Worm (Caenorhabditis elegans) whole organism, L2 larva: Measurements from ENCODE around the gene ZK105.3.
"Not testable (repeated sequence)": the region's sequence is repeated elsewhere in the genome, so short reads cannot be mapped to it uniquely, and the experiment has no call there.

ENCODE experiments used
- R02D3.7 ChIP-seq: fragments of 150-350 bp; optimal IDR thresholded peaks from 2 replicates; lab custom pipeline; 2014; ENCODE audit warnings: missing biosample characterization, missing genetic modification characterization
- ZK546.5 ChIP-seq: sonication (generic microtip); optimal IDR thresholded peaks from 2 replicates; lab custom pipeline; 2017; ENCODE audit warnings: missing biosample characterization, missing genetic modification characterization
- ama-1 ChIP-seq: fragments of 150-350 bp; optimal IDR thresholded peaks from 2 replicates; lab custom pipeline; 2018; ENCODE audit warnings: inconsistent platforms
- blmp-1 ChIP-seq: sonication (generic microtip); optimal IDR thresholded peaks from 2 replicates; lab custom pipeline; 2017; ENCODE audit warnings: missing genetic modification characterization, mild to moderate bottlenecking, missing compliant biosample characterization, antibody characterized with exemption, moderate library complexity; ENCODE audit not compliant: insufficient read depth
- ceh-82 ChIP-seq: fragments of 150-350 bp; optimal IDR thresholded peaks from 2 replicates; lab custom pipeline; 2014; ENCODE audit warnings: missing biosample characterization, missing genetic modification characterization
- crh-2 ChIP-seq: sonication (generic microtip); optimal IDR thresholded peaks from 2 replicates; lab custom pipeline; 2017; ENCODE audit warnings: missing biosample characterization, missing genetic modification characterization
- elt-1 ChIP-seq: fragments of 150-350 bp; optimal IDR thresholded peaks from 2 replicates; lab custom pipeline; 2014; ENCODE audit warnings: missing biosample characterization, missing genetic modification characterization
- elt-3 ChIP-seq: sonication (generic microtip); optimal IDR thresholded peaks from 2 replicates; lab custom pipeline; 2017; ENCODE audit warnings: missing biosample characterization, missing genetic modification characterization
- fos-1 ChIP-seq: fragments of 150-350 bp; optimal IDR thresholded peaks from 2 replicates; lab custom pipeline; 2014; ENCODE audit warnings: missing biosample characterization, missing genetic modification characterization
- lin-13 ChIP-seq: fragments of 150-350 bp; optimal IDR thresholded peaks from 2 replicates; lab custom pipeline; 2014; ENCODE audit warnings: missing biosample characterization, missing genetic modification reagents, missing genetic modification characterization
- lsy-2 ChIP-seq, 2 experiments: fragments of 150-350 bp in 1 of 2; sonication (generic microtip) in 1 of 2; optimal IDR thresholded peaks; 2 replicates each; lab custom pipeline; 2014 to 2017; ENCODE audit warnings: missing biosample characterization in 2 of 2, missing genetic modification characterization in 2 of 2
- mbf-1 ChIP-seq: sonication (generic microtip); optimal IDR thresholded peaks from 2 replicates; lab custom pipeline; 2017; ENCODE audit warnings: missing biosample characterization, missing genetic modification characterization
- mdl-1 ChIP-seq, 2 experiments: fragments of 150-350 bp in 1 of 2; sonication (generic microtip) in 1 of 2; optimal IDR thresholded peaks; 2 replicates each; lab custom pipeline; 2017; ENCODE audit warnings: missing biosample characterization in 2 of 2, missing genetic modification characterization in 2 of 2
- nhr-10 ChIP-seq: sonication (generic microtip); optimal IDR thresholded peaks from 2 replicates; lab custom pipeline; 2017; ENCODE audit warnings: missing biosample characterization, missing genetic modification characterization
- nhr-12 ChIP-seq: fragments of 150-350 bp; optimal IDR thresholded peaks from 2 replicates; lab custom pipeline; 2014; ENCODE audit warnings: missing biosample characterization, missing genetic modification characterization
- nhr-129 ChIP-seq: fragments of 150-350 bp; optimal IDR thresholded peaks from 2 replicates; lab custom pipeline; 2014; ENCODE audit warnings: missing biosample characterization, missing genetic modification characterization
- nhr-21 ChIP-seq: fragments of 150-350 bp; optimal IDR thresholded peaks from 2 replicates; lab custom pipeline; 2014; ENCODE audit warnings: missing biosample characterization, missing genetic modification characterization
- nhr-23 ChIP-seq: fragments of 150-350 bp; optimal IDR thresholded peaks from 2 replicates; lab custom pipeline; 2014; ENCODE audit warnings: missing biosample characterization, missing genetic modification reagents, missing genetic modification characterization
- nhr-237 ChIP-seq: fragments of 150-350 bp; optimal IDR thresholded peaks from 2 replicates; lab custom pipeline; 2014; ENCODE audit warnings: missing biosample characterization, missing genetic modification characterization
- nhr-25 ChIP-seq: fragments of 150-350 bp; sonication (generic microtip); optimal IDR thresholded peaks from 3 replicates; lab custom pipeline; 2014; ENCODE audit warnings: missing biosample characterization, missing genetic modification characterization
- nhr-6 ChIP-seq: fragments of 150-350 bp; optimal IDR thresholded peaks from 2 replicates; lab custom pipeline; 2014; ENCODE audit warnings: missing biosample characterization, missing genetic modification characterization
- nhr-77 ChIP-seq: fragments of 150-350 bp; optimal IDR thresholded peaks from 2 replicates; lab custom pipeline; 2014; ENCODE audit warnings: missing biosample characterization, missing genetic modification characterization
- peb-1 ChIP-seq: fragments of 150-350 bp; optimal IDR thresholded peaks from 2 replicates; lab custom pipeline; 2014; ENCODE audit warnings: missing biosample characterization, missing genetic modification characterization
- sem-4 ChIP-seq: fragments of 150-350 bp; optimal IDR thresholded peaks from 2 replicates; lab custom pipeline; 2014; ENCODE audit warnings: missing biosample characterization, missing genetic modification reagents, missing genetic modification characterization
- skn-1 ChIP-seq: sonication (generic microtip); optimal IDR thresholded peaks from 2 replicates; lab custom pipeline; 2017; ENCODE audit warnings: missing biosample characterization, missing genetic modification characterization
- sma-3 ChIP-seq: sonication (generic microtip); optimal IDR thresholded peaks from 2 replicates; lab custom pipeline; 2016; ENCODE audit warnings: missing genetic modification reagents, missing genetic modification characterization, missing compliant biosample characterization
- sma-9 ChIP-seq, 2 experiments: fragments of 150-350 bp in 1 of 2; sonication (generic microtip) in 1 of 2; optimal IDR thresholded peaks; 2 replicates each; lab custom pipeline; 2014 to 2016; ENCODE audit warnings: missing genetic modification characterization in 2 of 2, mild to moderate bottlenecking in 1 of 2, missing biosample characterization in 1 of 2, missing compliant biosample characterization in 1 of 2, missing genetic modification reagents in 1 of 2, moderate library complexity in 1 of 2
- unc-55 ChIP-seq: fragments of 150-350 bp; sonication (generic microtip); optimal IDR thresholded peaks from 3 replicates; lab custom pipeline; 2014; ENCODE audit warnings: missing biosample characterization, missing genetic modification reagents, missing genetic modification characterization
- unc-62 ChIP-seq: fragments of 150-350 bp; optimal IDR thresholded peaks from 2 replicates; lab custom pipeline; 2014; ENCODE audit warnings: missing biosample characterization, missing genetic modification reagents, missing genetic modification characterization
- zag-1 ChIP-seq: fragments of 150-350 bp; optimal IDR thresholded peaks from 2 replicates; lab custom pipeline; 2014; ENCODE audit warnings: missing biosample characterization, missing genetic modification characterization
- ztf-1 ChIP-seq: fragments of 200-800 bp; sonication (Bioruptor generic); conservative IDR thresholded peaks from 2 replicates; pipeline ENCODE4 v1.3.6; 2022; ENCODE audit warnings: missing genetic modification characterization, missing compliant biosample characterization

Gene ZK105.3

DNA sequence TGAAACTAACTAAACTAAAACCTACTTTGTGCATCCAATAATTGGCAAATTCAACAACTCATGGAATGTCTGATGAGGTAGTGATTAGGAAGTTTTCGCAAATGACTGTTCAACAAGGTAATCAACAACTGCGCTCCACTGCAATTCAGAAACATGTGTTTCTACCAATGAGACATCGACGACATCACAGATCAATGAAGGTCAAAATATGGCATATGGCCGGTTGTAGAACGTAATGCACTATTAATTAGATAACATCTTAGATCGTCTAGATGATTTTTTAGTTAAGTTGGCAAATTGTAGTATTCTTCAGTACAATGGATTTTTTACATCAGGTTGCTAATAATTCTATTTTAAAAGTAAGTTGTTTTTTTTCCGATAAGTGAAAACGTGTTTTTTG, 10.8 kb upstream of the ZK105.3 start, which contains the start of the genes nhr-94 and nhr-152:
TSS of gene nhr-94 (minus strand) at position 147 of the 400 bp plus-strand sequence.
TSS of gene nhr-152 (plus strand) at position 162 of the 400 bp plus-strand sequence.
- TF ChIP-seq blmp-1 (no peak), fos-1 (tag; lab: Kevin White, UChicago) (peak; percentile 6), elt-1 (tag; lab: Kevin White, UChicago) (peak; percentile 11), nhr-25 (tag; lab: Kevin White, UChicago) (peak; percentile 77), ZK546.5 (tag; lab: Kevin White, UChicago) (no peak), sma-9 (GFP tag; optimal IDR thresholded peaks at IDR 0.05; lab: Kevin White, UChicago) (peak; percentile 82), sma-9 (tag; optimal IDR thresholded peaks at IDR 0.05; lab: Kevin White, UChicago) (no peak)

DNA sequence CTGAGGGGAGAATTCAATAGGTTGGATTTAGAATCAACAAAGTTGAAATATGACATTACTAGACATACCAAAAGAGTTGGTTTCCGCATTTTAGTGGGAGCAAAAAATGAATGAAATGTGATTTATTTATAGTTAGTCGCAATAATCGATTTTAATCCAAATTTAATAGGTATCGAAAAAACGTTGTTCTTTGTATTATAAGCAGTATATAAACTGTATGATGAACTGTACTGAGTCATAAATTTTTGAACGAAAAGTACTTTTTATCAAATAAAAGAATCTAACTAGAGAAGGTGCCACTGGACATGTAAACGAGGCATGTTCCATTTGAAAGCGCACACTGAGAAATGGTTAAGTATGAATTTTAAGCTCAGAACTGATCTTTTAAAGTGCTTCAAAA, 7.1 kb upstream of the ZK105.3 start, which contains the start of gene C12D5.9:
TSS of gene C12D5.9 (minus strand) at position 101 of the 400 bp plus-strand sequence.
- TF ChIP-seq ama-1 (lab: Kevin White, UChicago) (no peak), sma-3 (GFP tag; lab: Kevin White, UChicago) (no peak), ceh-82 (tag; lab: Kevin White, UChicago) (no peak), nhr-23 (tag; lab: Kevin White, UChicago) (no peak), skn-1 (no peak), lin-13 (no peak), ztf-1 (no peak), elt-1 (tag; lab: Kevin White, UChicago) (no peak), nhr-12 (no peak), crh-2 (tag; lab: Kevin White, UChicago) (no peak), nhr-21 (tag; lab: Kevin White, UChicago) (no peak), unc-62 (no peak), mdl-1 (tag; optimal IDR thresholded peaks at IDR 0.05; lab: Kevin White, UChicago) (no peak)

DNA sequence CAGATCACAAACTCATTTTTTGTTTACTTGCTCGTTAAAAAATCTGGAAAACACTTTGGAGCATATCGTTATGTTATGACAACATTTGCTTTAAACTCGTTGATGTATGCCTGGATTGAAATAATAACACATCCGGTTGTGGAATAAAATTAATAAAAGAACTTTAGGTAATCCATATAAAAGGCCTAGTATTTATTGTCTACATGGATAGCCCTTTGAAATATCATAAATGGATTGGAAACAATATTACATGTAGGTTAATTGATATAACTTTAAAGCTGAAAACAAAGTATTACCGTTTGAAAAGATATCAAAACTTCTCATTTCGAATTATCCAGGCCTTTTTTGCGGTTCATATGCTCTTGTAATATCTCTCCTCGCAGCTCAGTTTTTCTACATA, 6.3 kb upstream of the ZK105.3 start:
- TF ChIP-seq elt-1 (tag; lab: Kevin White, UChicago) (no peak), elt-3 (no peak), crh-2 (tag; lab: Kevin White, UChicago) (no peak), fos-1 (tag; lab: Kevin White, UChicago) (no peak)

DNA sequence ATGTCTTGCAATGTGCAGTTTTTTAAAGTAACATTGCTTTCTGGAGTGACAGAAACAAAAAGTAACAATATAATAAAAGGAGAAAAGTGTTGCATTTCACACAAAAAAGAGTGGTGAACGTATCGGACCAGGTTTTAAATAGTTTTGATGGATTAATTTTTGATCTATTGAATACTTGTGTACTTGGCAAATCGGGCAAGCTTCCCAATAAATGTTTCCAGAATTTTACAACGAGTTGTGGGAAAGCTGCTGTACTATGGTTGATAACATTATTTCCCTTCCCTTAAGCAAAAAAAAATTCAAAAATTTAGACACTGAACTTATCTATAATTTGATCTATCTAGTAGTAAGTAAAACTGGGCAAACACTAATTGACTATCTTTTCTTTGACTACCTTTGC, 3.5 kb upstream of the ZK105.3 start, which contains the start of gene C12D5.10:
TSS of gene C12D5.10 (minus strand) at position 101 of the 400 bp plus-strand sequence.
- no peak for TF ChIP-seq zag-1 (tag; lab: Kevin White, UChicago)
- TF ChIP-seq unc-55: no peak
- no peak for TF ChIP-seq mdl-1 (tag; optimal IDR thresholded peaks at IDR 0.05; lab: Kevin White, UChicago)
- no peak for TF ChIP-seq mbf-1 (tag; lab: Kevin White, UChicago)
- no peak for TF ChIP-seq nhr-6 (tag; lab: Kevin White, UChicago)
- no peak for TF ChIP-seq nhr-237
- no peak for TF ChIP-seq nhr-10 (tag; lab: Kevin White, UChicago)
- no peak for TF ChIP-seq sem-4
- TF ChIP-seq ama-1 (lab: Kevin White, UChicago): no peak
- TF ChIP-seq, all 48 proteins: peak for 0

DNA sequence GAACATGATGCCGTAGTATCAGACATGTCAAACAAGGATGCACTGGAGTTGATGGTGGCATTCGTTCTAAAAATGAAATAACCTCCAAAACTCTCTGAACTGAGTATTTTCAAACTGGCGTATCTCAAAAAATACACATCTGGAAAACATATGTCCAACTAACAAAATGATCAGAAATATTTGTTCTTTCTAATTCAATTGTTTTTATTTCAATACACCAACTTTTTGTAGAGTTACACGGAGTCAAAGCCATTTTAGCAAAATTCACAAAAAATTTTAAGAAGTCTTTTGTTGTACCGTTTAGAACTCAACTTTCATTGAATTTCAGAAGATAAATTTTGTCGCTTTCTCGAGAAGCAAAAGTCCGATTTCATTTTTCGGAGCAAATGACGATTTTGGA, 6.6 kb downstream of the ZK105.3 start, which contains the start of gene srsx-40:
TSS of gene srsx-40 (minus strand) at position 101 of the 400 bp plus-strand sequence.
- TF ChIP-seq nhr-25 (tag; lab: Kevin White, UChicago); nhr-21 (tag; lab: Kevin White, UChicago); mdl-1 (tag; optimal IDR thresholded peaks at IDR 0.05; lab: Kevin White, UChicago): not testable (repeated sequence)
- TF ChIP-seq, all 48 proteins: peak for 0; not testable (repeated sequence) for 48

DNA sequence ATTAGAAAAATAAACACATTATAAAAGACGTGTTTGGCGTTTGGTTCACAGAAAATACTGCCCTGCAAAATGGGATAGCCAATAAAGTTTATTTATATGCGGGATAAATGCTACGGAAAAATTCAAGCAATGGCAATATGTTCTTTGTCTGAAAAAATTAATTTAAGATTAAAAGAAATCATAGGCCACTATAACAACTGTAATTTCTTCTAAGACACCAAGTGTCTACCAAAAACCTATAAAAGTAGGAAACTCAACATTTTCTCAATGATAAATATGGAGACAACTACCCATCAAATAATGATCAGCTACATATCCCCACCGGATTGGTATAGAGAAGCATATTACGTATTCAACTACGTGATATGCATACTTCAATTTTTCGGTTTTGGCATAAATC, 8.4 kb downstream of the ZK105.3 start, which contains the start of gene srw-3:
TSS of gene srw-3 (plus strand) at position 301 of the 400 bp plus-strand sequence.
- TF ChIP-seq nhr-25 (tag; lab: Kevin White, UChicago) (no peak), unc-55 (no peak), lsy-2 (tag; optimal IDR thresholded peaks at IDR 0.05; lab: Kevin White, UChicago) (no peak), nhr-77 (no peak), skn-1 (no peak), peb-1 (no peak), R02D3.7 (no peak), nhr-129 (tag; lab: Kevin White, UChicago) (no peak), ama-1 (lab: Kevin White, UChicago) (no peak), nhr-12 (no peak), elt-3 (no peak)
